Worm (Caenorhabditis elegans) whole organism, L2 larva: ENCODE measurements around the gene C14A4.12.

ENCODE experiments used
- C34F6.9 ChIP-seq: fragments of 150-350 bp; optimal IDR thresholded peaks from 2 replicates; lab custom pipeline; 2014; ENCODE audit warnings: missing biosample characterization, missing genetic modification characterization
- F13H6.1 ChIP-seq: sonication (generic microtip); optimal IDR thresholded peaks from 2 replicates; lab custom pipeline; 2016; ENCODE audit warnings: missing genetic modification characterization, missing compliant biosample characterization
- R02D3.7 ChIP-seq: fragments of 150-350 bp; optimal IDR thresholded peaks from 2 replicates; lab custom pipeline; 2014; ENCODE audit warnings: missing biosample characterization, missing genetic modification characterization
- ZK546.5 ChIP-seq: sonication (generic microtip); optimal IDR thresholded peaks from 2 replicates; lab custom pipeline; 2017; ENCODE audit warnings: missing biosample characterization, missing genetic modification characterization
- alr-1 ChIP-seq: fragments of 150-350 bp; optimal IDR thresholded peaks from 2 replicates; lab custom pipeline; 2014; ENCODE audit warnings: missing biosample characterization, missing genetic modification characterization
- aly-2 ChIP-seq: fragments of 150-350 bp; optimal IDR thresholded peaks from 2 replicates; lab custom pipeline; 2014; ENCODE audit warnings: missing biosample characterization, missing genetic modification characterization
- ceh-16 ChIP-seq: fragments of 150-350 bp; optimal IDR thresholded peaks from 2 replicates; lab custom pipeline; 2014; ENCODE audit warnings: missing biosample characterization, missing genetic modification characterization
- ceh-82 ChIP-seq: fragments of 150-350 bp; optimal IDR thresholded peaks from 2 replicates; lab custom pipeline; 2014; ENCODE audit warnings: missing biosample characterization, missing genetic modification characterization
- crh-2 ChIP-seq: sonication (generic microtip); optimal IDR thresholded peaks from 2 replicates; lab custom pipeline; 2017; ENCODE audit warnings: missing biosample characterization, missing genetic modification characterization
- dmd-4 ChIP-seq: sonication (generic microtip); optimal IDR thresholded peaks from 2 replicates; lab custom pipeline; 2017; ENCODE audit warnings: missing biosample characterization, missing genetic modification characterization
- egl-27 ChIP-seq: sonication (generic microtip); optimal IDR thresholded peaks from 3 replicates; lab custom pipeline; 2017; ENCODE audit warnings: missing biosample characterization, missing genetic modification reagents, missing genetic modification characterization
- elt-1 ChIP-seq: fragments of 150-350 bp; optimal IDR thresholded peaks from 2 replicates; lab custom pipeline; 2014; ENCODE audit warnings: missing biosample characterization, missing genetic modification characterization
- elt-3 ChIP-seq: sonication (generic microtip); optimal IDR thresholded peaks from 2 replicates; lab custom pipeline; 2017; ENCODE audit warnings: missing biosample characterization, missing genetic modification characterization
- fos-1 ChIP-seq: fragments of 150-350 bp; optimal IDR thresholded peaks from 2 replicates; lab custom pipeline; 2014; ENCODE audit warnings: missing biosample characterization, missing genetic modification characterization
- gmeb-1 ChIP-seq: fragments of 150-350 bp; optimal IDR thresholded peaks from 2 replicates; lab custom pipeline; 2014; ENCODE audit warnings: missing biosample characterization, missing genetic modification characterization
- lsy-2 ChIP-seq, 2 experiments: fragments of 150-350 bp in 1 of 2; sonication (generic microtip) in 1 of 2; optimal IDR thresholded peaks; 2 replicates each; lab custom pipeline; 2014 to 2017; ENCODE audit warnings: missing biosample characterization in 2 of 2, missing genetic modification characterization in 2 of 2
- mab-5 ChIP-seq: fragments of 150-350 bp; optimal IDR thresholded peaks from 2 replicates; lab custom pipeline; 2014; ENCODE audit warnings: missing biosample characterization, missing genetic modification characterization
- mbf-1 ChIP-seq: sonication (generic microtip); optimal IDR thresholded peaks from 2 replicates; lab custom pipeline; 2017; ENCODE audit warnings: missing biosample characterization, missing genetic modification characterization
- nhr-11 ChIP-seq: fragments of 150-350 bp; optimal IDR thresholded peaks from 2 replicates; lab custom pipeline; 2014; ENCODE audit warnings: missing biosample characterization, missing genetic modification characterization
- nhr-129 ChIP-seq: fragments of 150-350 bp; optimal IDR thresholded peaks from 2 replicates; lab custom pipeline; 2014; ENCODE audit warnings: missing biosample characterization, missing genetic modification characterization
- nhr-21 ChIP-seq: fragments of 150-350 bp; optimal IDR thresholded peaks from 2 replicates; lab custom pipeline; 2014; ENCODE audit warnings: missing biosample characterization, missing genetic modification characterization
- nhr-23 ChIP-seq: fragments of 150-350 bp; optimal IDR thresholded peaks from 2 replicates; lab custom pipeline; 2014; ENCODE audit warnings: missing biosample characterization, missing genetic modification reagents, missing genetic modification characterization
- nhr-237 ChIP-seq: fragments of 150-350 bp; optimal IDR thresholded peaks from 2 replicates; lab custom pipeline; 2014; ENCODE audit warnings: missing biosample characterization, missing genetic modification characterization
- nhr-25 ChIP-seq: fragments of 150-350 bp; sonication (generic microtip); optimal IDR thresholded peaks from 3 replicates; lab custom pipeline; 2014; ENCODE audit warnings: missing biosample characterization, missing genetic modification characterization
- nhr-6 ChIP-seq: fragments of 150-350 bp; optimal IDR thresholded peaks from 2 replicates; lab custom pipeline; 2014; ENCODE audit warnings: missing biosample characterization, missing genetic modification characterization
- nhr-77 ChIP-seq: fragments of 150-350 bp; optimal IDR thresholded peaks from 2 replicates; lab custom pipeline; 2014; ENCODE audit warnings: missing biosample characterization, missing genetic modification characterization
- peb-1 ChIP-seq: fragments of 150-350 bp; optimal IDR thresholded peaks from 2 replicates; lab custom pipeline; 2014; ENCODE audit warnings: missing biosample characterization, missing genetic modification characterization
- sem-4 ChIP-seq: fragments of 150-350 bp; optimal IDR thresholded peaks from 2 replicates; lab custom pipeline; 2014; ENCODE audit warnings: missing biosample characterization, missing genetic modification reagents, missing genetic modification characterization
- skn-1 ChIP-seq: sonication (generic microtip); optimal IDR thresholded peaks from 2 replicates; lab custom pipeline; 2017; ENCODE audit warnings: missing biosample characterization, missing genetic modification characterization
- sma-3 ChIP-seq: sonication (generic microtip); optimal IDR thresholded peaks from 2 replicates; lab custom pipeline; 2016; ENCODE audit warnings: missing genetic modification reagents, missing genetic modification characterization, missing compliant biosample characterization
- sma-9 ChIP-seq, 2 experiments: fragments of 150-350 bp in 1 of 2; sonication (generic microtip) in 1 of 2; optimal IDR thresholded peaks; 2 replicates each; lab custom pipeline; 2014 to 2016; ENCODE audit warnings: missing genetic modification characterization in 2 of 2, mild to moderate bottlenecking in 1 of 2, missing biosample characterization in 1 of 2, missing compliant biosample characterization in 1 of 2, missing genetic modification reagents in 1 of 2, moderate library complexity in 1 of 2
- snpc-4 ChIP-seq: fragments of 150-350 bp; optimal IDR thresholded peaks from 2 replicates; lab custom pipeline; 2014; ENCODE audit warnings: missing biosample characterization, missing genetic modification characterization
- unc-39 ChIP-seq: fragments of 150-350 bp; optimal IDR thresholded peaks from 2 replicates; lab custom pipeline; 2014; ENCODE audit warnings: missing biosample characterization, missing genetic modification characterization
- unc-55 ChIP-seq: fragments of 150-350 bp; sonication (generic microtip); optimal IDR thresholded peaks from 3 replicates; lab custom pipeline; 2014; ENCODE audit warnings: missing biosample characterization, missing genetic modification reagents, missing genetic modification characterization
- unc-62 ChIP-seq: fragments of 150-350 bp; optimal IDR thresholded peaks from 2 replicates; lab custom pipeline; 2014; ENCODE audit warnings: missing biosample characterization, missing genetic modification reagents, missing genetic modification characterization
- ztf-1 ChIP-seq: fragments of 200-800 bp; sonication (Bioruptor generic); conservative IDR thresholded peaks from 2 replicates; pipeline ENCODE4 v1.3.6; 2022; ENCODE audit warnings: missing genetic modification characterization, missing compliant biosample characterization
- ztf-11 ChIP-seq: sonication (generic microtip); optimal IDR thresholded peaks from 2 replicates; lab custom pipeline; 2017; ENCODE audit warnings: missing biosample characterization, missing genetic modification characterization

Gene C14A4.12

ce11 chrII:10574177-10574576, 38.7 kb upstream of the C14A4.12 start:
- TF ChIP-seq aly-2 (tag; lab: Kevin White, UChicago): no peak
- TF ChIP-seq nhr-77 (tag; lab: Kevin White, UChicago): no peak
- no peak for TF ChIP-seq fos-1 (tag; lab: Kevin White, UChicago)
- no peak for TF ChIP-seq nhr-11 (tag; lab: Kevin White, UChicago)
- TF ChIP-seq ceh-16: no peak
- TF ChIP-seq mbf-1 (tag; lab: Kevin White, UChicago): no peak
- TF ChIP-seq elt-1 (tag; lab: Kevin White, UChicago): no peak
- no peak for TF ChIP-seq alr-1 (tag; lab: Kevin White, UChicago)
- TF ChIP-seq sma-3: no peak

ce11 chrII:10578843-10579430, 33.9 kb upstream of the C14A4.12 start, which contains the start of gene rpb-6:
Gene rpb-6, plus strand, starts transcription at chrII:10579380.
- TF ChIP-seq nhr-77 (tag; lab: Kevin White, UChicago): no peak
- no peak for TF ChIP-seq crh-2
- no peak for TF ChIP-seq dmd-4 (tag; lab: Kevin White, UChicago)
- TF ChIP-seq mab-5: no peak
- peak; percentile 78 for TF ChIP-seq gmeb-1 (tag; lab: Kevin White, UChicago)
- TF ChIP-seq lsy-2 (tag; optimal IDR thresholded peaks at IDR 0.05; lab: Kevin White, UChicago): peak in 1 of 2 experiments; percentile 59
- TF ChIP-seq unc-55 (GFP tag; lab: Kevin White, UChicago): peak; percentile 56

ce11 chrII:10579655-10580054, 33.2 kb upstream of the C14A4.12 start, which contains the start of gene dohh-1:
Gene dohh-1, plus strand, starts transcription at chrII:10579955.
- no peak for TF ChIP-seq alr-1 (tag; lab: Kevin White, UChicago)
- no peak for TF ChIP-seq sem-4
- TF ChIP-seq nhr-6: no peak
- TF ChIP-seq fos-1 (tag; lab: Kevin White, UChicago): no peak
- no peak for TF ChIP-seq egl-27 (tag; lab: Kevin White, UChicago)
- no peak for TF ChIP-seq nhr-129 (tag; lab: Kevin White, UChicago)
- no peak for TF ChIP-seq R02D3.7 (tag; lab: Kevin White, UChicago)
- no peak for TF ChIP-seq nhr-23
- no peak for TF ChIP-seq ceh-82 (tag; lab: Kevin White, UChicago)
- no peak for TF ChIP-seq ZK546.5 (tag; lab: Kevin White, UChicago)
- no peak for TF ChIP-seq nhr-21 (tag; lab: Kevin White, UChicago)
- TF ChIP-seq sma-9 (GFP tag; optimal IDR thresholded peaks at IDR 0.05; lab: Kevin White, UChicago): no peak
- TF ChIP-seq sma-9 (tag; optimal IDR thresholded peaks at IDR 0.05; lab: Kevin White, UChicago): no peak
- TF ChIP-seq snpc-4: no peak
- TF ChIP-seq elt-3 (tag; lab: Kevin White, UChicago): no peak
- TF ChIP-seq, all 48 proteins: peak for 0

ce11 chrII:10580833-10581232, 32.0 kb upstream of the C14A4.12 start, which contains the start of gene dap-3:
Gene dap-3, plus strand, starts transcription at chrII:10581133.
- TF ChIP-seq skn-1 (no peak), nhr-11 (tag; lab: Kevin White, UChicago) (no peak), elt-1 (tag; lab: Kevin White, UChicago) (no peak), ztf-11 (no peak), ztf-1 (GFP tag; lab: Robert Waterston, UW) (no peak), nhr-23 (no peak), unc-39 (tag; lab: Kevin White, UChicago) (no peak), nhr-129 (tag; lab: Kevin White, UChicago) (no peak), sma-3 (no peak), ceh-82 (tag; lab: Kevin White, UChicago) (no peak), peb-1 (tag; lab: Kevin White, UChicago) (no peak), nhr-237 (no peak), nhr-21 (tag; lab: Kevin White, UChicago) (no peak), fos-1 (tag; lab: Kevin White, UChicago) (no peak), F13H6.1 (no peak), ceh-16 (no peak), crh-2 (no peak), ZK546.5 (tag; lab: Kevin White, UChicago) (no peak), unc-62 (GFP tag; lab: Kevin White, UChicago) (no peak)

ce11 chrII:10582318-10582717, 30.5 kb upstream of the C14A4.12 start, which contains the start of gene mrps-22:
Gene mrps-22, plus strand, starts transcription at chrII:10582618.
- TF ChIP-seq nhr-23 (no peak), nhr-25 (no peak), dmd-4 (tag; lab: Kevin White, UChicago) (no peak), C34F6.9 (tag; lab: Kevin White, UChicago) (no peak)
